Worm (Caenorhabditis elegans) whole organism, late embryonic: ENCODE measurements around the gene ippk-1.

Experiments used
- C08G9.2 ChIP-seq: sonication (generic microtip); optimal IDR thresholded peaks from 2 replicates; lab custom pipeline; 2016; ENCODE audit warnings: mild to moderate bottlenecking, missing genetic modification characterization, moderate library complexity, missing compliant biosample characterization
- F13H6.1 ChIP-seq: sonication (generic microtip); optimal IDR thresholded peaks from 2 replicates; lab custom pipeline; 2016; ENCODE audit warnings: missing genetic modification characterization, missing compliant biosample characterization
- ceh-45 ChIP-seq: fragments of 200-800 bp; sonication (Bioruptor generic); IDR thresholded peaks from 2 replicates; pipeline ENCODE4 v1.3.6; 2022; ENCODE audit warnings: missing genetic modification reagents, missing genetic modification characterization, missing compliant biosample characterization
- fkh-10 ChIP-seq: fragments of 150-350 bp; optimal IDR thresholded peaks from 2 replicates; lab custom pipeline; 2014; ENCODE audit warnings: missing biosample characterization, missing genetic modification reagents, missing genetic modification characterization
- gmeb-2 ChIP-seq: sonication (generic microtip); optimal IDR thresholded peaks from 2 replicates; lab custom pipeline; 2016; ENCODE audit warnings: missing genetic modification characterization, inconsistent platforms, missing compliant biosample characterization
- pqm-1 ChIP-seq: sonication (generic microtip); optimal IDR thresholded peaks from 2 replicates; lab custom pipeline; 2016; ENCODE audit warnings: missing genetic modification characterization, missing compliant biosample characterization
- pros-1 ChIP-seq: fragments of 150-350 bp; optimal IDR thresholded peaks from 2 replicates; lab custom pipeline; 2014; ENCODE audit warnings: missing biosample characterization, missing genetic modification reagents, missing genetic modification characterization
- ttx-3 ChIP-seq: sonication (generic microtip); optimal IDR thresholded peaks from 2 replicates; lab custom pipeline; 2016; ENCODE audit warnings: missing genetic modification reagents, missing genetic modification characterization, missing compliant biosample characterization

- TF ChIP-seq ceh-45: no peak
- no peak for TF ChIP-seq F13H6.1 (tag; lab: Kevin White, UChicago)
- no peak for TF ChIP-seq gmeb-2
- no peak for TF ChIP-seq pros-1 (tag; lab: Kevin White, UChicago)
- no peak for TF ChIP-seq ttx-3 (tag; lab: Kevin White, UChicago)
- TF ChIP-seq pqm-1 (tag; lab: Kevin White, UChicago): no peak
- TF ChIP-seq C08G9.2: no peak
- TF ChIP-seq fkh-10 (GFP tag; lab: Kevin White, UChicago): no peak
Measured at ce11 chrII:11998903-11999302, 43.8 kb upstream of the ippk-1 start, which contains the start of gene Y17G7B.23.
